Worm (Caenorhabditis elegans): ENCODE data around the gene Y102E9.5.

Y102E9.5 gene

ce11 chrIII:6731285-6731684 is 1.2 kb upstream of the Y102E9.5 start:
- TF ChIP-seq lsy-2 (tag; optimal IDR thresholded peaks at IDR 0.05) (peak in 1 of 2 experiments; percentile 16), mdl-1 (tag; optimal IDR thresholded peaks at IDR 0.05) (no peak), sem-4 (tag; optimal IDR thresholded peaks at IDR 0.05) (no peak), crh-2 (tag; optimal IDR thresholded peaks at IDR 0.05) (no peak), C34F6.9 (tag; optimal IDR thresholded peaks at IDR 0.05) (peak; percentile 2)

DNA sequence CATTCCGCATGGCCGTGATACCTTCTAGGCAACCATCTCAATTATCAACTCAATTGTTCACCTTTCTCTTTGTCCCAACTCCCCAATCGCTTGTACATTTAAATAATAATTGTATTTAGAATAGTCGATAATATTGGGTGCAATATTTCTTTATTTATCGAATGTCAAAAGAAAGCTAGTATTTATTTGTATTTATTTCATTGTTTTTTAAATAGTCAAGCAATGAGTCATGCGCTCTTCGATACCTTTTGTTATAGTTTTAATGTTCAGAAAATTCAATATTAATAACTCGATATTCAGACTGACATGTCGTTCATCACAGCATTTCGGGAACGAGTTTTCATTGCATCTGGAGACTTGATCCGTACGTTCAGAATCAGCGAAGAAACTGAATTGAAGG is 4.6 kb downstream of the Y102E9.5 start, which contains the start of gene wdr-4:
Gene wdr-4 (plus strand): TSS at position 301 of the 400 bp plus-strand sequence.
- TF ChIP-seq sma-9 (GFP tag; optimal IDR thresholded peaks at IDR 0.05) (no peak), sma-9 (tag; optimal IDR thresholded peaks at IDR 0.05) (no peak), alr-1 (tag; optimal IDR thresholded peaks at IDR 0.05) (no peak), dmd-4 (tag; optimal IDR thresholded peaks at IDR 0.05) (no peak)

DNA sequence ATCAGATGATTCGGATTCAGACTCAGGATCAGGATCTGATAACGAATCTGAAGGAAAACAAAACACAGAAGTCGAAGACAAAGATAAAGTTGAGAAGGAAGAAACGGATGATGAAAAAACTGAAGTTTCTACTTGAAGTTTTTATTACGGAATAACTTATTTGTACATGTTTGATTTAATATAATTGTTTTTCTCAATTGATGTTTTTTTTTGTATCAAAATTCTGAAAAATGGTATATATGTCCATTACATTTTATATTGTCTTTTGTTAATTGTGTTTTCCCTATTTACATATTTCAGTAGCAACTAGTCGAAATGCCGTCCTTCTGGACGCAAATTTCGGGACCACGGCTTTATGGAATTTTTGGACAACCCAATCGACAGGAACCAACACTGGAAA is 7.0 kb downstream of the Y102E9.5 start, which contains the start of gene F37A4.1:
Gene F37A4.1 (plus strand): TSS at position 301 of the 400 bp plus-strand sequence.
- TF ChIP-seq sma-9 (GFP tag; optimal IDR thresholded peaks at IDR 0.05): no peak
- no peak for TF ChIP-seq sma-9 (tag; optimal IDR thresholded peaks at IDR 0.05)
- TF ChIP-seq unc-39 (tag; optimal IDR thresholded peaks at IDR 0.05): no peak
- TF ChIP-seq C34F6.9 (tag; optimal IDR thresholded peaks at IDR 0.05): no peak
- TF ChIP-seq ztf-11 (tag; optimal IDR thresholded peaks at IDR 0.05): no peak
- no peak for TF ChIP-seq peb-1 (tag; optimal IDR thresholded peaks at IDR 0.05)
- TF ChIP-seq R02D3.7 (tag; optimal IDR thresholded peaks at IDR 0.05): no peak
- TF ChIP-seq ceh-82 (tag; optimal IDR thresholded peaks at IDR 0.05): no peak
- TF ChIP-seq egl-27 (tag; optimal IDR thresholded peaks at IDR 0.05): no peak
- no peak for TF ChIP-seq lin-11 (tag; optimal IDR thresholded peaks at IDR 0.05)
- no peak for TF ChIP-seq mab-5 (tag; optimal IDR thresholded peaks at IDR 0.05)

- TF ChIP-seq alr-1 (tag; optimal IDR thresholded peaks at IDR 0.05): no peak
- TF ChIP-seq gmeb-1 (tag; optimal IDR thresholded peaks at IDR 0.05): peak; percentile 29
Measured at ce11 chrIII:6722208-6722679, 7.8 kb downstream of the Y102E9.5 start, which contains the start of the genes bath-41 and F37A4.2. Gene bath-41, minus strand, starts transcription at chrIII:6722258. Gene F37A4.2, plus strand, starts transcription at chrIII:6722454.

- TF ChIP-seq nhr-77 (tag; optimal IDR thresholded peaks at IDR 0.05): no peak
- no peak for TF ChIP-seq nhr-10 (tag; optimal IDR thresholded peaks at IDR 0.05)
- TF ChIP-seq ztf-1 (GFP tag; conservative IDR thresholded peaks at IDR 0.05): no peak
- no peak for TF ChIP-seq lin-13 (GFP tag; optimal IDR thresholded peaks at IDR 0.05)
- TF ChIP-seq lin-39 (tag; optimal IDR thresholded peaks at IDR 0.05): no peak
- TF ChIP-seq aly-2 (tag; optimal IDR thresholded peaks at IDR 0.05): no peak
- no peak for TF ChIP-seq mbf-1 (tag; optimal IDR thresholded peaks at IDR 0.05)
- no peak for TF ChIP-seq nhr-12 (tag; optimal IDR thresholded peaks at IDR 0.05)
- TF ChIP-seq nhr-21 (tag; optimal IDR thresholded peaks at IDR 0.05): no peak
- no peak for TF ChIP-seq snpc-4 (tag; optimal IDR thresholded peaks at IDR 0.05)
- no peak for TF ChIP-seq nhr-129 (tag; optimal IDR thresholded peaks at IDR 0.05)
- TF ChIP-seq peb-1 (tag; optimal IDR thresholded peaks at IDR 0.05): no peak
- TF ChIP-seq egl-27 (tag; optimal IDR thresholded peaks at IDR 0.05): no peak
- no peak for TF ChIP-seq unc-62 (GFP tag; optimal IDR thresholded peaks at IDR 0.05)
- no peak for TF ChIP-seq elt-1 (tag; optimal IDR thresholded peaks at IDR 0.05)
- TF ChIP-seq gmeb-1 (tag; optimal IDR thresholded peaks at IDR 0.05): no peak
- no peak for TF ChIP-seq alr-1 (tag; optimal IDR thresholded peaks at IDR 0.05)
Measured at ce11 chrIII:6718270-6718669, 11.8 kb downstream of the Y102E9.5 start, which contains the start of gene F37A4.3. Gene F37A4.3, plus strand, starts transcription at chrIII:6718570.

ce11 chrIII:6713266-6713665 is 16.8 kb downstream of the Y102E9.5 start, which contains the start of gene F37A4.4:
Gene F37A4.4, plus strand, starts transcription at chrIII:6713566.
- no peak for TF ChIP-seq gmeb-1 (tag; optimal IDR thresholded peaks at IDR 0.05)
- TF ChIP-seq mbf-1 (tag; optimal IDR thresholded peaks at IDR 0.05): no peak
- no peak for TF ChIP-seq lsy-2 (tag; optimal IDR thresholded peaks at IDR 0.05)
- no peak for TF ChIP-seq nhr-25 (tag; optimal IDR thresholded peaks at IDR 0.05)
- no peak for TF ChIP-seq lin-13 (GFP tag; optimal IDR thresholded peaks at IDR 0.05)
- no peak for TF ChIP-seq dmd-4 (tag; optimal IDR thresholded peaks at IDR 0.05)
- TF ChIP-seq mdl-1 (tag; optimal IDR thresholded peaks at IDR 0.05): no peak
- TF ChIP-seq C34F6.9 (tag; optimal IDR thresholded peaks at IDR 0.05): no peak
- TF ChIP-seq ztf-4 (tag; optimal IDR thresholded peaks at IDR 0.05): no peak
- no peak for TF ChIP-seq Y55F3AM.14 (GFP tag; optimal IDR thresholded peaks at IDR 0.05)

All from whole organism, L2 larva.